Fruit fly (Drosophila melanogaster): ENCODE results near the gene Ilp8.
A peak's percentile ranks its signal among the peaks of the same experiment; 100 is the strongest.

Ilp8 gene

dm6 chr3L:17050661-17051452 lies 19.0 kb upstream of the Ilp8 start (continued):
- TF ChIP-seq knrl (GFP tag; IDR thresholded peaks at IDR 0.05; ENCODE audit: partially characterized antibody) (no peak), zen2 (GFP tag; IDR thresholded peaks at IDR 0.05; ENCODE audit: partially characterized antibody) (no peak), vvl (GFP tag; IDR thresholded peaks at IDR 0.05) (peak; percentile 30; the same call in 1 of the 2 replicates), sim (GFP tag; IDR thresholded peaks at IDR 0.05) (no peak), CG12659 (GFP tag; optimal IDR thresholded peaks at IDR 0.05) (peak; percentile 42), ci (GFP tag; IDR thresholded peaks at IDR 0.05) (no peak), CG2129 (GFP tag; IDR thresholded peaks at IDR 0.05; ENCODE audit: partially characterized antibody) (no peak), CG10543 (GFP tag; optimal IDR thresholded peaks at IDR 0.05) (no peak), YL-1 (GFP tag; optimal IDR thresholded peaks at IDR 0.05) (peak; percentile 45), E2f2 (GFP tag; IDR thresholded peaks at IDR 0.05) (peak; percentile 91), zfh1 (GFP tag; IDR thresholded peaks at IDR 0.05) (no peak), ttk (GFP tag; IDR thresholded peaks at IDR 0.05) (no peak), CG8765 (GFP tag; IDR thresholded peaks at IDR 0.05) (no peak), CG7786 (GFP tag; optimal IDR thresholded peaks at IDR 0.05) (no peak), CG1602 (GFP tag; optimal IDR thresholded peaks at IDR 0.05) (no peak), kay (GFP tag; optimal IDR thresholded peaks at IDR 0.05) (no peak), hth (optimal IDR thresholded peaks at IDR 0.05) (no peak), Poxn (GFP tag; IDR thresholded peaks at IDR 0.05) (no peak), gsb-n (tag; optimal IDR thresholded peaks at IDR 0.05) (no peak), CG17912 (GFP tag; optimal IDR thresholded peaks at IDR 0.05) (no peak), Hr3 (GFP tag; optimal IDR thresholded peaks at IDR 0.05) (no peak), twi (tag; optimal IDR thresholded peaks at IDR 0.05) (no peak), CG17359 (tag; optimal IDR thresholded peaks at IDR 0.05) (no peak), croc (GFP tag; conservative IDR thresholded peaks at IDR 0.05) (no peak), Sox102F (GFP tag; optimal IDR thresholded peaks at IDR 0.05) (no peak), CG33213 (GFP tag; optimal IDR thresholded peaks at IDR 0.05) (no peak), tll (GFP tag; optimal IDR thresholded peaks at IDR 0.05) (no peak), Taf1 (GFP tag; IDR thresholded peaks at IDR 0.05) (no peak), HLH3B (GFP tag; IDR thresholded peaks at IDR 0.05) (no peak), Lpt (GFP tag; optimal IDR thresholded peaks at IDR 0.05) (no peak), CG4282 (GFP tag; optimal IDR thresholded peaks at IDR 0.05) (no peak), CG17385 (GFP tag; optimal IDR thresholded peaks at IDR 0.05) (no peak), CG4360 (GFP tag; IDR thresholded peaks at IDR 0.05) (peak; percentile 97), Sry-β (GFP tag; optimal IDR thresholded peaks at IDR 0.05) (no peak), CG18262 (tag; optimal IDR thresholded peaks at IDR 0.05) (no peak), gt (GFP tag; IDR thresholded peaks at IDR 0.05) (no peak), CTCF (GFP tag; optimal IDR thresholded peaks at IDR 0.05) (no peak), zen (tag; optimal IDR thresholded peaks at IDR 0.05) (peak; percentile 27), CG8478 (optimal IDR thresholded peaks at IDR 0.05) (peak; percentile 32), CG15073 (GFP tag; optimal IDR thresholded peaks at IDR 0.05) (no peak), CG7928 (GFP tag; optimal IDR thresholded peaks at IDR 0.05) (no peak), dan (GFP tag; IDR thresholded peaks at IDR 0.05) (no peak), CG5953 (GFP tag; IDR thresholded peaks at IDR 0.05) (no peak), CG12155 (GFP tag; optimal IDR thresholded peaks at IDR 0.05) (no peak), CG11723 (GFP tag; optimal IDR thresholded peaks at IDR 0.05) (no peak), gfzf (GFP tag; optimal IDR thresholded peaks at IDR 0.05) (peak; percentile 64), tio (GFP tag; optimal IDR thresholded peaks at IDR 0.05) (no peak), usp (GFP tag; optimal IDR thresholded peaks at IDR 0.05) (no peak), stwl (tag; optimal IDR thresholded peaks at IDR 0.05) (peak; percentile 10), schlank (tag; optimal IDR thresholded peaks at IDR 0.05) (no peak), trem (tag; optimal IDR thresholded peaks at IDR 0.05) (peak; percentile 28), pb (GFP tag; optimal IDR thresholded peaks at IDR 0.05) (no peak)
